Fruit fly (Drosophila melanogaster): ENCODE results near the gene TwdlH.

- TF ChIP-seq Ets21C (GFP tag; optimal IDR thresholded peaks at IDR 0.05) (no peak), CG8119 (GFP tag; IDR thresholded peaks at IDR 0.05) (no peak), Lpt (GFP tag; optimal IDR thresholded peaks at IDR 0.05) (no peak), OdsH (GFP tag; optimal IDR thresholded peaks at IDR 0.05) (no peak)
Measured at dm6 chr3R:26634585-26634984, 1.1 kb downstream of the TwdlH start, which contains the start of gene TwdlR.
